Fruit fly (Drosophila melanogaster): ENCODE results near the gene CG43815.

- TF ChIP-seq EcR (GFP tag; optimal IDR thresholded peaks at IDR 0.05) (no peak), fd96Ca (GFP tag; IDR thresholded peaks at IDR 0.05) (no peak), CG17806 (tag; optimal IDR thresholded peaks at IDR 0.05) (no peak), CG14655 (GFP tag; optimal IDR thresholded peaks at IDR 0.05) (no peak), Pif1B (GFP tag; optimal IDR thresholded peaks at IDR 0.05) (no peak), CG9948 (tag; optimal IDR thresholded peaks at IDR 0.05) (no peak), CG12605 (GFP tag; IDR thresholded peaks at IDR 0.05) (no peak), CG13204 (GFP tag; optimal IDR thresholded peaks at IDR 0.05) (no peak)
Observed at dm6 chr2L:3590797-3591196, 14.8 kb downstream of the CG43815 start.
